Worm (Caenorhabditis elegans): ENCODE data around the gene sri-39.
"Not testable (repeated sequence)": the region's sequence is repeated elsewhere in the genome, so short reads cannot be mapped to it uniquely, and the experiment has no call there.

The sri-39 gene

ce11 chrII:2553030-2553429 lies 34.3 kb upstream of the sri-39 start (continued):
- no peak for TF ChIP-seq dmd-4 (tag; optimal IDR thresholded peaks at IDR 0.05; ENCODE audit: borderline replicate concordance)
- TF ChIP-seq ceh-31 (tag; optimal IDR thresholded peaks at IDR 0.05): no peak
- no peak for TF ChIP-seq ahr-1 (tag; optimal IDR thresholded peaks at IDR 0.05)

ce11 chrII:2553662-2554061 lies 33.6 kb upstream of the sri-39 start, which contains the start of gene K02F6.1:
Gene K02F6.1, plus strand, starts transcription at chrII:2553962.
- not testable (repeated sequence) for TF ChIP-seq zip-5 (tag; optimal IDR thresholded peaks at IDR 0.05); ceh-30 (tag; optimal IDR thresholded peaks at IDR 0.05); ceh-45 (GFP tag; IDR thresholded peaks at IDR 0.05)

DNA sequence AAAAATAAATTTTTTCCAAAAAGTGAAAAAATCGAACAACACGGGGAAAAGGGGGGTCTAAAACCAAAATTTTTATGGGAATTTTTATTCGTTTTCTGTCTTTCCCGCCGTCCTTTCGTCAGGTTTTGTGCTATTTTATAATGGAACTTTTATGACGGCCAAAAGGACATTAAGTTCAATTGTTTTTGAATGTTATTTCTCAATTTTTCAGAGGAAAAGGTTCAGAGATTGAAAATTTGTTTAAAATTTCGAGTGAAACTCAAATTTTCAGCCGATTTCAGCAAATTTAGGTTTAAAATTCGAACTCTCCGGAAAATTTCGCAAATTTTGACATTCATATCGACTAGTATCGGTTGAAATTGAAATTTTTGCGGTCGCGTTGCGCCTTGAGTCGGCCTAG lies 23.3 kb upstream of the sri-39 start, which contains the start of gene nep-18:
nep-18 (minus strand) TSS at position 101 of the 400 bp plus-strand sequence.
- TF ChIP-seq sdc-2 (tag; optimal IDR thresholded peaks at IDR 0.05): no peak
- no peak for TF ChIP-seq unc-42 (tag; optimal IDR thresholded peaks at IDR 0.05)
- TF ChIP-seq hlh-15 (tag; optimal IDR thresholded peaks at IDR 0.05): no peak
- TF ChIP-seq pros-1 (tag; optimal IDR thresholded peaks at IDR 0.05): no peak
- no peak for TF ChIP-seq tbx-7 (tag; optimal IDR thresholded peaks at IDR 0.05)

DNA sequence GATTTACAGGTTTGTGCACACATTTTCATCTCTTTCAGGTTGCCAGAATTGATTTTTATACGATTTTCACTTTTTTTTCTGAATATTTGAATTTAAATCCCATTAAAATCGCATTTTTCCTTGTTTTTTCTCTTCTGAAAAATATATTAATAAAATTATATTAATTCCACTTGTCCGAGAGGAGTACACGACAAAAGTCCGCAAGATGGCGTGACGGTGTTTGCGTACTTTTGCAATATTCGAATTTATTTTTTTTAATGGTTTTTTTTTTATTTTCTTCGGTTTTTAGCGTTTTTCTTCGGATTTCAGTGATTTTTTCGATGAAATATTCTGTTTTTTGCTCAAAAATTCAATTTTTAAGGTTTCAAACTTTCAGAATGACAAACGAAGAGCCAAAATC lies 22.4 kb upstream of the sri-39 start, which contains the start of gene usp-39:
usp-39 (plus strand) TSS at position 377 of the 400 bp plus-strand sequence.
- TF ChIP-seq dmd-4 (tag; optimal IDR thresholded peaks at IDR 0.05; ENCODE audit: borderline replicate concordance) (peak; percentile 8), elt-2 (tag; optimal IDR thresholded peaks at IDR 0.05) (peak; percentile 49), pag-3 (tag; optimal IDR thresholded peaks at IDR 0.05; ENCODE audit: borderline replicate concordance) (no peak), unc-86 (tag; optimal IDR thresholded peaks at IDR 0.05) (no peak), pha-2 (tag; optimal IDR thresholded peaks at IDR 0.05) (peak; percentile 25), ceh-30 (tag; optimal IDR thresholded peaks at IDR 0.05) (no peak), ceh-34 (tag; optimal IDR thresholded peaks at IDR 0.05) (no peak), ceh-18 (tag; optimal IDR thresholded peaks at IDR 0.05) (no peak), hlh-8 (tag; optimal IDR thresholded peaks at IDR 0.05) (peak; percentile 8), ceh-48 (tag; optimal IDR thresholded peaks at IDR 0.05) (no peak), lim-6 (tag; optimal IDR thresholded peaks at IDR 0.05) (no peak), ttx-3 (tag; optimal IDR thresholded peaks at IDR 0.05) (peak; percentile 24), nfya-1 (tag; optimal IDR thresholded peaks at IDR 0.05) (peak; percentile 18), unc-42 (tag; optimal IDR thresholded peaks at IDR 0.05) (peak; percentile 83), Y22D7AL.16 (tag; optimal IDR thresholded peaks at IDR 0.05) (peak; percentile 21)

- TF ChIP-seq lin-11 (tag; optimal IDR thresholded peaks at IDR 0.05): peak; percentile 41
- peak; percentile 61 for TF ChIP-seq madf-2 (tag; optimal IDR thresholded peaks at IDR 0.05)
- not testable (repeated sequence) for TF ChIP-seq unc-3 (GFP tag; conservative IDR thresholded peaks at IDR 0.05)
- peak; percentile 30 for TF ChIP-seq unc-3 (tag; optimal IDR thresholded peaks at IDR 0.05)
- TF ChIP-seq sox-4 (tag; optimal IDR thresholded peaks at IDR 0.05): peak; percentile 32
- TF ChIP-seq che-1 (tag; optimal IDR thresholded peaks at IDR 0.05): peak; percentile 65
- peak; percentile 76 for TF ChIP-seq ttx-3 (tag; optimal IDR thresholded peaks at IDR 0.05)
- peak; percentile 63 for TF ChIP-seq ahr-1 (tag; optimal IDR thresholded peaks at IDR 0.05)
- peak; percentile 67 for TF ChIP-seq K02D7.2 (tag; optimal IDR thresholded peaks at IDR 0.05)
- peak; percentile 36 for TF ChIP-seq Y22D7AL.16 (tag; optimal IDR thresholded peaks at IDR 0.05)
- peak; percentile 62 for TF ChIP-seq gmeb-2 (tag; optimal IDR thresholded peaks at IDR 0.05)
- TF ChIP-seq ztf-16 (tag; optimal IDR thresholded peaks at IDR 0.05): peak; percentile 27
- peak; percentile 35 for TF ChIP-seq hlh-13 (GFP tag; optimal IDR thresholded peaks at IDR 0.05)
- peak; percentile 24 for TF ChIP-seq elt-2 (tag; optimal IDR thresholded peaks at IDR 0.05)
- TF ChIP-seq pha-2 (tag; optimal IDR thresholded peaks at IDR 0.05): peak; percentile 89
Measured at ce11 chrII:2570384-2570964, 16.8 kb upstream of the sri-39 start.
